Fruit fly (Drosophila melanogaster) whole organism, prepupa: Measurements from ENCODE around the gene btl.

ENCODE experiments used
- Blimp-1 ChIP-seq: fragments of 200-800 bp; sonication (Bioruptor generic); optimal IDR thresholded peaks from 3 replicates; lab custom pipeline; 2017; ENCODE audit warnings: missing biosample characterization, missing genetic modification characterization, mild to moderate bottlenecking, moderate library complexity, missing genetic modification reagents
- CG10631 ChIP-seq: fragments of 200-800 bp; sonication (Bioruptor generic); optimal IDR thresholded peaks from 2 replicates; lab custom pipeline; 2016; ENCODE audit warnings: missing biosample characterization, missing genetic modification characterization
- CG10669 ChIP-seq: fragments of 200-800 bp; sonication (Bioruptor generic); optimal IDR thresholded peaks from 3 replicates; lab custom pipeline; 2018; ENCODE audit warnings: missing biosample characterization, mild to moderate bottlenecking, missing genetic modification characterization, moderate library complexity
- CG11294 ChIP-seq: fragments of 200-800 bp; sonication (Bioruptor generic); IDR thresholded peaks from 2 replicates; pipeline ENCODE4 v1.3.6; 2022; ENCODE audit warnings: missing biosample characterization, missing genetic modification characterization
- CG11762 ChIP-seq: fragments of 200-800 bp; sonication (Bioruptor generic); optimal IDR thresholded peaks from 3 replicates; lab custom pipeline; 2016; ENCODE audit warnings: missing biosample characterization, missing genetic modification characterization; ENCODE audit not compliant: insufficient read depth
- CG11902 ChIP-seq: fragments of 200-800 bp; sonication (Bioruptor generic); optimal IDR thresholded peaks from 3 replicates; lab custom pipeline; 2016; ENCODE audit warnings: missing biosample characterization, missing genetic modification characterization
- CG15336 ChIP-seq: fragments of 200-800 bp; sonication (Bioruptor generic); IDR thresholded peaks from 2 replicates; pipeline ENCODE4 v1.3.6; 2022; ENCODE audit warnings: missing biosample characterization, missing genetic modification characterization
- CG16779 ChIP-seq: fragments of 200-800 bp; sonication (Bioruptor generic); optimal IDR thresholded peaks from 3 replicates; lab custom pipeline; 2017; ENCODE audit warnings: missing biosample characterization, mild to moderate bottlenecking, missing genetic modification characterization
- CG32006 ChIP-seq: fragments of 200-800 bp; sonication (Bioruptor generic); optimal IDR thresholded peaks from 3 replicates; lab custom pipeline; 2017; ENCODE audit warnings: missing biosample characterization, mild to moderate bottlenecking, missing genetic modification characterization
- CG34406 ChIP-seq: fragments of 200-800 bp; sonication (Bioruptor generic); optimal IDR thresholded peaks from 3 replicates; lab custom pipeline; 2016; ENCODE audit warnings: missing biosample characterization, missing genetic modification characterization
- CG4318 ChIP-seq: fragments of 200-800 bp; sonication (Bioruptor generic); optimal IDR thresholded peaks from 3 replicates; lab custom pipeline; 2017; ENCODE audit warnings: missing biosample characterization, mild to moderate bottlenecking, missing genetic modification characterization
- CG6163 ChIP-seq: fragments of 200-800 bp; sonication (Bioruptor generic); IDR thresholded peaks from 3 replicates; pipeline ENCODE4 v1.3.6; 2022; ENCODE audit warnings: missing biosample characterization, missing genetic modification characterization
- CG6276 ChIP-seq: fragments of 200-800 bp; sonication (Bioruptor generic); optimal IDR thresholded peaks from 2 replicates; lab custom pipeline; 2017; ENCODE audit warnings: missing biosample characterization, mild to moderate bottlenecking, missing genetic modification characterization
- CG6792 ChIP-seq: fragments of 200-800 bp; sonication (Bioruptor generic); optimal IDR thresholded peaks from 3 replicates; lab custom pipeline; 2016; ENCODE audit warnings: missing biosample characterization, missing genetic modification characterization
- CG6808 ChIP-seq: fragments of 200-800 bp; sonication (Bioruptor generic); optimal IDR thresholded peaks from 3 replicates; lab custom pipeline; 2017; ENCODE audit warnings: missing biosample characterization, missing genetic modification characterization, mild to moderate bottlenecking, moderate library complexity, missing genetic modification reagents
- CG7368 ChIP-seq: fragments of 200-800 bp; sonication (Bioruptor generic); optimal IDR thresholded peaks from 3 replicates; lab custom pipeline; 2016; ENCODE audit warnings: missing biosample characterization, missing genetic modification characterization
- CG8319 ChIP-seq: fragments of 200-800 bp; sonication (Bioruptor generic); optimal IDR thresholded peaks from 3 replicates; lab custom pipeline; 2016; ENCODE audit warnings: missing biosample characterization, missing genetic modification characterization
- CG8632 ChIP-seq: fragments of 200-800 bp; sonication (Bioruptor generic); optimal IDR thresholded peaks from 3 replicates; lab custom pipeline; 2016; ENCODE audit warnings: missing biosample characterization, missing genetic modification characterization
- CG9139 ChIP-seq: fragments of 200-800 bp; sonication (Bioruptor generic); optimal IDR thresholded peaks from 3 replicates; lab custom pipeline; 2017; ENCODE audit warnings: missing biosample characterization, mild to moderate bottlenecking, missing genetic modification characterization
- Eip75B ChIP-seq: fragments of 200-800 bp; sonication (Bioruptor generic); optimal IDR thresholded peaks from 3 replicates; lab custom pipeline; 2016; ENCODE audit warnings: missing biosample characterization, missing genetic modification characterization
- Eip78C ChIP-seq: fragments of 200-800 bp; sonication (Bioruptor generic); peaks from one replicate; lab custom pipeline; 2016; ENCODE audit warnings: missing biosample characterization, missing genetic modification characterization
- Eip93F ChIP-seq: fragments of 200-800 bp; sonication (Bioruptor generic); optimal IDR thresholded peaks from 2 replicates; lab custom pipeline; 2016; ENCODE audit warnings: missing biosample characterization, mild to moderate bottlenecking, missing genetic modification characterization
- Ets21C ChIP-seq: fragments of 200-800 bp; sonication (Bioruptor generic); optimal IDR thresholded peaks from 3 replicates; lab custom pipeline; 2016; ENCODE audit warnings: missing biosample characterization, missing genetic modification characterization
- Ets96B ChIP-seq: fragments of 200-800 bp; optimal IDR thresholded peaks from 2 replicates; lab custom pipeline; 2019; ENCODE audit warnings: missing biosample characterization, mild to moderate bottlenecking, missing genetic modification characterization, moderate library complexity
- Gug ChIP-seq: fragments of 200-800 bp; sonication (Bioruptor generic); IDR thresholded peaks from 2 replicates; pipeline ENCODE4 v1.3.6; 2022; ENCODE audit warnings: missing biosample characterization, missing genetic modification characterization
- Hr38 ChIP-seq: sonication (Bioruptor generic); optimal IDR thresholded peaks from 2 replicates; lab custom pipeline; 2016; ENCODE audit warnings: missing biosample characterization, missing genetic modification characterization
- Hr39 ChIP-seq: fragments of 200-800 bp; sonication (Bioruptor generic); optimal IDR thresholded peaks from 2 replicates; lab custom pipeline; 2016; ENCODE audit warnings: missing biosample characterization, missing genetic modification characterization
- Met ChIP-seq: fragments of 200-800 bp; sonication (Bioruptor generic); optimal IDR thresholded peaks from 3 replicates; lab custom pipeline; 2016; ENCODE audit warnings: missing biosample characterization, missing genetic modification characterization
- OdsH ChIP-seq: fragments of 200-800 bp; sonication (Bioruptor generic); optimal IDR thresholded peaks from 3 replicates; lab custom pipeline; 2016; ENCODE audit warnings: missing biosample characterization, missing genetic modification characterization
- Smox ChIP-seq: fragments of 200-800 bp; sonication (Bioruptor generic); optimal IDR thresholded peaks from 3 replicates; lab custom pipeline; 2016; ENCODE audit warnings: missing biosample characterization, missing genetic modification characterization
- Sox14 ChIP-seq: fragments of 200-800 bp; sonication (Bioruptor generic); optimal IDR thresholded peaks from 3 replicates; lab custom pipeline; 2016; ENCODE audit warnings: missing biosample characterization, missing genetic modification characterization
- Sox15 ChIP-seq: fragments of 200-800 bp; sonication (Bioruptor generic); optimal IDR thresholded peaks from 3 replicates; lab custom pipeline; 2016; ENCODE audit warnings: missing biosample characterization, missing genetic modification characterization
- achi ChIP-seq: fragments of 200-800 bp; sonication (Bioruptor generic); optimal IDR thresholded peaks from 3 replicates; lab custom pipeline; 2016; ENCODE audit warnings: missing biosample characterization, missing genetic modification characterization
- acj6 ChIP-seq: fragments of 200-800 bp; sonication (Bioruptor generic); optimal IDR thresholded peaks from 3 replicates; lab custom pipeline; 2016; ENCODE audit warnings: missing biosample characterization, missing genetic modification characterization
- dac ChIP-seq: fragments of 200-800 bp; sonication (Bioruptor generic); optimal IDR thresholded peaks from 2 replicates; lab custom pipeline; 2017; ENCODE audit warnings: missing biosample characterization, mild to moderate bottlenecking, missing genetic modification characterization
- dsx ChIP-seq: fragments of 200-800 bp; optimal IDR thresholded peaks from 3 replicates; lab custom pipeline; 2019; ENCODE audit warnings: missing biosample characterization, mild to moderate bottlenecking, missing genetic modification characterization, moderate library complexity; ENCODE audit not compliant: poor library complexity, severe bottlenecking
- esn ChIP-seq: fragments of 200-800 bp; sonication (Bioruptor generic); optimal IDR thresholded peaks from 2 replicates; lab custom pipeline; 2016; ENCODE audit warnings: missing biosample characterization, mild to moderate bottlenecking, missing genetic modification characterization, moderate library complexity
- fd59A ChIP-seq: fragments of 200-800 bp; sonication (Bioruptor generic); optimal IDR thresholded peaks from 2 replicates; lab custom pipeline; 2017; ENCODE audit warnings: missing biosample characterization, mild to moderate bottlenecking, missing genetic modification characterization, missing genetic modification reagents
- fd85E ChIP-seq: fragments of 200-800 bp; sonication (Bioruptor generic); optimal IDR thresholded peaks from 3 replicates; lab custom pipeline; 2016; ENCODE audit warnings: missing biosample characterization, missing genetic modification characterization
- fkh ChIP-seq: fragments of 200-800 bp; sonication (Bioruptor generic); optimal IDR thresholded peaks from 3 replicates; lab custom pipeline; 2017; ENCODE audit warnings: missing biosample characterization, mild to moderate bottlenecking, missing genetic modification characterization, moderate library complexity
- salr ChIP-seq, 2 experiments: fragments of 200-800 bp; sonication (Bioruptor generic); optimal IDR thresholded peaks; 3 replicates each; lab custom pipeline; 2016 to 2018; ENCODE audit warnings: missing biosample characterization in 2 of 2, missing genetic modification characterization in 2 of 2, mild to moderate bottlenecking in 1 of 2
- spab ChIP-seq: fragments of 200-800 bp; sonication (Bioruptor generic); optimal IDR thresholded peaks from 2 replicates; lab custom pipeline; 2017; ENCODE audit warnings: missing biosample characterization, mild to moderate bottlenecking, missing genetic modification characterization, missing genetic modification reagents
- ss ChIP-seq, 2 experiments: fragments of 200-800 bp; sonication (Bioruptor generic); optimal IDR thresholded peaks; 2 replicates in 1 of 2; 3 replicates in 1 of 2; lab custom pipeline; 2017 to 2018; ENCODE audit warnings: mild to moderate bottlenecking in 2 of 2, missing biosample characterization in 2 of 2, missing genetic modification characterization in 2 of 2, moderate library complexity in 1 of 2
- svp ChIP-seq: fragments of 200-800 bp; sonication (Bioruptor generic); peaks from one replicate; lab custom pipeline; 2016; ENCODE audit warnings: missing biosample characterization, missing genetic modification characterization
- topi ChIP-seq: fragments of 200-800 bp; sonication (Bioruptor generic); optimal IDR thresholded peaks from 3 replicates; lab custom pipeline; 2016; ENCODE audit warnings: missing biosample characterization, missing genetic modification characterization
- vri ChIP-seq: fragments of 200-800 bp; sonication (Bioruptor generic); optimal IDR thresholded peaks from 3 replicates; lab custom pipeline; 2016; ENCODE audit warnings: missing biosample characterization, mild to moderate bottlenecking, missing genetic modification characterization

The btl gene

dm6 chr3L:14053073-14053643, 22.4 kb upstream of the btl start, which contains the start of the genes CG13484 and Frl (continued):
- TF ChIP-seq Hr38 (GFP tag; lab: Kevin White, UChicago) (no peak), spab (GFP tag; lab: Kevin White, UChicago) (no peak)

- TF ChIP-seq CG6792 (GFP tag; lab: Kevin White, UChicago), result no peak
- TF ChIP-seq Sox15 (GFP tag; lab: Kevin White, UChicago), result no peak
- TF ChIP-seq Hr38 (GFP tag; lab: Kevin White, UChicago), result no peak
- no peak for TF ChIP-seq CG34406 (GFP tag; lab: Kevin White, UChicago)
Measured at dm6 chr3L:14053806-14054205, 21.8 kb upstream of the btl start.

dm6 chr3L:14055260-14055696, 20.3 kb upstream of the btl start:
- TF ChIP-seq esn (peak; percentile 77), Ets96B (tag; lab: Kevin White, UChicago) (peak; percentile 14), CG11294 (GFP tag; lab: Robert Waterston, UW) (no peak), spab (GFP tag; lab: Kevin White, UChicago) (no peak), fd85E (GFP tag; lab: Kevin White, UChicago) (no peak), achi (GFP tag; lab: Kevin White, UChicago) (peak; percentile 55), Hr38 (GFP tag; lab: Kevin White, UChicago) (no peak), CG15336 (GFP tag; lab: Robert Waterston, UW) (no peak), Eip93F (GFP tag; lab: Kevin White, UChicago) (no peak), dsx (GFP tag; lab: Kevin White, UChicago) (no peak), CG11762 (peak; percentile 8), OdsH (GFP tag; lab: Kevin White, UChicago) (peak; percentile 47), CG10669 (no peak), CG8632 (peak; percentile 52), CG6808 (peak; percentile 38), CG4318 (GFP tag; lab: Kevin White, UChicago) (no peak), Smox (GFP tag; lab: Kevin White, UChicago) (peak; percentile 64), Hr39 (GFP tag; lab: Kevin White, UChicago) (peak; percentile 72), CG16779 (no peak), Gug (no peak), svp (GFP tag; lab: Kevin White, UChicago) (peak; percentile 88), CG9139 (GFP tag; lab: Kevin White, UChicago) (no peak), CG34406 (GFP tag; lab: Kevin White, UChicago) (peak; percentile 51), Eip78C (GFP tag; lab: Kevin White, UChicago) (peak; percentile 66), Eip75B (GFP tag; lab: Kevin White, UChicago) (peak; percentile 58), salr (GFP tag; optimal IDR thresholded peaks at IDR 0.05; lab: Kevin White, UChicago) (no peak), ss (GFP tag; optimal IDR thresholded peaks at IDR 0.05; lab: Kevin White, UChicago) (peak in 1 of 2 experiments; percentile 10), Sox14 (peak; percentile 72), CG10631 (peak; percentile 18), Ets21C (GFP tag; lab: Kevin White, UChicago) (peak; percentile 67), Blimp-1 (GFP tag; lab: Kevin White, UChicago) (no peak), vri (peak; percentile 27), CG11902 (GFP tag; lab: Kevin White, UChicago) (peak; percentile 25), fd59A (GFP tag; lab: Kevin White, UChicago) (no peak), CG32006 (peak; percentile 52), CG6276 (GFP tag; lab: Kevin White, UChicago) (no peak), fkh (no peak), CG8319 (peak; percentile 15), acj6 (GFP tag; lab: Kevin White, UChicago) (peak; percentile 60), CG6792 (GFP tag; lab: Kevin White, UChicago) (peak; percentile 53), Met (GFP tag; lab: Kevin White, UChicago) (peak; percentile 76), Sox15 (GFP tag; lab: Kevin White, UChicago) (peak; percentile 42), topi (peak; percentile 67), dac (no peak), CG7368 (GFP tag; lab: Kevin White, UChicago) (peak; percentile 4), CG6163 (GFP tag; lab: Robert Waterston, UW) (no peak)
